Fruit fly (Drosophila melanogaster) whole organism, embryonic: ENCODE measurements around the gene Dbp21E2.

ENCODE experiments used
- B-H1 ChIP-seq: fragments of 200-800 bp; sonication (Bioruptor generic); IDR thresholded peaks from 3 replicates; pipeline ENCODE4 v1.3.6; 2022; ENCODE audit warnings: missing biosample characterization, missing genetic modification characterization
- CG5953 ChIP-seq: fragments of 200-800 bp; sonication (Bioruptor generic); IDR thresholded peaks from 2 replicates; pipeline ENCODE4 v1.3.6; 2022; ENCODE audit warnings: missing biosample characterization, missing genetic modification characterization
- Hr78 ChIP-seq, 2 experiments: fragments of 200-800 bp in 1 of 2; fragments of >200 bp in 1 of 2; sonication (Bioruptor generic) in 1 of 2; optimal IDR thresholded peaks; 2 replicates each; lab custom pipeline; 2017 to 2019; ENCODE audit warnings: missing biosample characterization in 2 of 2, missing genetic modification characterization in 2 of 2, mild to moderate bottlenecking in 1 of 2, moderate library complexity in 1 of 2
- bab2 ChIP-seq: fragments of 200-800 bp; sonication (Bioruptor generic); optimal IDR thresholded peaks from 2 replicates; lab custom pipeline; 2016; ENCODE audit warnings: missing biosample characterization, missing genetic modification characterization
- fd102C ChIP-seq: fragments of 200-800 bp; sonication (Bioruptor generic); optimal IDR thresholded peaks from 2 replicates; lab custom pipeline; 2018; ENCODE audit warnings: missing biosample characterization, mild to moderate bottlenecking, missing genetic modification characterization, moderate library complexity
- fu2 ChIP-seq: fragments of 200-800 bp; sonication (Bioruptor generic); optimal IDR thresholded peaks from 2 replicates; lab custom pipeline; 2016; ENCODE audit warnings: missing biosample characterization, missing genetic modification characterization
- lola ChIP-seq, 3 experiments: fragments of >200 bp in 2 of 3; fragments of 200-800 bp in 1 of 3; sonication (Bioruptor generic) in 1 of 3; optimal IDR thresholded peaks; 2 replicates each; lab custom pipeline; 2017 to 2019; ENCODE audit warnings: missing biosample characterization in 3 of 3, missing genetic modification characterization in 3 of 3, mild to moderate bottlenecking in 1 of 3, moderate library complexity in 1 of 3
- psq ChIP-seq: fragments of 200-800 bp; sonication (Bioruptor generic); optimal IDR thresholded peaks from 2 replicates; lab custom pipeline; 2017; ENCODE audit warnings: missing biosample characterization, missing genetic modification characterization

- TF ChIP-seq lola (GFP tag; optimal IDR thresholded peaks at IDR 0.05; lab: Kevin White, UChicago) (peak in 1 of 3 experiments; percentile 4), Hr78 (GFP tag; optimal IDR thresholded peaks at IDR 0.05; lab: Kevin White, UChicago) (peak in 1 of 2 experiments; percentile 84), bab2 (GFP tag; lab: Kevin White, UChicago) (peak; percentile 39), fd102C (no peak), CG5953 (GFP tag; lab: Robert Waterston, UW) (0 out of 2 replicates have a peak, but pooled peaks have one; percentile 37), B-H1 (GFP tag; lab: Robert Waterston, UW) (no peak; the same call in 2 of the 3 replicates), fu2 (peak; percentile 39), psq (GFP tag; lab: Kevin White, UChicago) (no peak)
Observed at dm6 chr2L:852647-853111, 41.3 kb downstream of the Dbp21E2 start, which contains the start of the genes CG4291 and kraken.
